Fruit fly (Drosophila melanogaster) whole organism, embryonic: ENCODE measurements around the gene CG9674.

Experiments used
- ATbp ChIP-seq: fragments of 200-800 bp; sonication (Bioruptor generic); optimal IDR thresholded peaks from 2 replicates; lab custom pipeline; 2017; ENCODE audit warnings: missing biosample characterization, mild to moderate bottlenecking, missing genetic modification characterization, missing genetic modification reagents
- CG10654 ChIP-seq: fragments of 200-800 bp; sonication (Bioruptor generic); optimal IDR thresholded peaks from 2 replicates; lab custom pipeline; 2016; ENCODE audit warnings: missing biosample characterization, missing genetic modification characterization
- CG10979 ChIP-seq: fragments of 200-800 bp; sonication (Bioruptor generic); optimal IDR thresholded peaks from 2 replicates; lab custom pipeline; 2018; ENCODE audit warnings: missing biosample characterization, mild to moderate bottlenecking, missing genetic modification characterization, moderate library complexity
- CG1233 ChIP-seq: fragments of 200-800 bp; sonication (Bioruptor generic); optimal IDR thresholded peaks from 4 replicates; lab custom pipeline; 2018; ENCODE audit warnings: missing biosample characterization, mild to moderate bottlenecking, missing genetic modification characterization
- CG13775 ChIP-seq: fragments of 200-800 bp; sonication (Bioruptor generic); optimal IDR thresholded peaks from 3 replicates; lab custom pipeline; 2017; ENCODE audit warnings: missing biosample characterization, mild to moderate bottlenecking, missing genetic modification characterization
- CG14667 ChIP-seq: fragments of 200-800 bp; sonication (Bioruptor generic); IDR thresholded peaks from 2 replicates; pipeline ENCODE4 v1.3.6; 2022; ENCODE audit warnings: missing biosample characterization, missing genetic modification characterization
- CG14860 ChIP-seq: fragments of 200-800 bp; sonication (Bioruptor generic); IDR thresholded peaks from 3 replicates; pipeline ENCODE4 v1.3.6; 2022; ENCODE audit warnings: missing biosample characterization, missing genetic modification characterization; ENCODE audit not compliant: partially characterized antibody
- CG15269 ChIP-seq: fragments of 200-800 bp; sonication (Bioruptor generic); optimal IDR thresholded peaks from 2 replicates; lab custom pipeline; 2018; ENCODE audit warnings: missing biosample characterization, mild to moderate bottlenecking, missing genetic modification characterization, moderate library complexity
- CG2202 ChIP-seq: fragments of 200-800 bp; sonication (Bioruptor generic); optimal IDR thresholded peaks from 2 replicates; lab custom pipeline; 2018; ENCODE audit warnings: missing biosample characterization, mild to moderate bottlenecking, missing genetic modification characterization
- CG2875 ChIP-seq: fragments of 200-800 bp; sonication (Bioruptor generic); optimal IDR thresholded peaks from 2 replicates; lab custom pipeline; 2017; ENCODE audit warnings: missing biosample characterization, mild to moderate bottlenecking, missing genetic modification characterization, missing genetic modification reagents
- CG32772 ChIP-seq: fragments of 200-800 bp; sonication (Bioruptor generic); IDR thresholded peaks from 2 replicates; pipeline ENCODE4 v1.3.6; 2022; ENCODE audit warnings: missing biosample characterization, missing genetic modification characterization
- CG4707 ChIP-seq: fragments of 200-800 bp; sonication (Bioruptor generic); optimal IDR thresholded peaks from 2 replicates; lab custom pipeline; 2018; ENCODE audit warnings: missing biosample characterization, mild to moderate bottlenecking, missing genetic modification characterization, moderate library complexity
- CG4854 ChIP-seq: fragments of 200-800 bp; sonication (Bioruptor generic); optimal IDR thresholded peaks from 2 replicates; lab custom pipeline; 2016; ENCODE audit warnings: missing biosample characterization, missing genetic modification characterization, inconsistent platforms
- CG6254 ChIP-seq: fragments of 200-800 bp; sonication (Bioruptor generic); optimal IDR thresholded peaks from 3 replicates; lab custom pipeline; 2017; ENCODE audit warnings: mild to moderate bottlenecking, missing biosample characterization, missing genetic modification reagents, missing genetic modification characterization
- CG7786 ChIP-seq: fragments of 200-800 bp; sonication (Bioruptor generic); optimal IDR thresholded peaks from 2 replicates; lab custom pipeline; 2016; ENCODE audit warnings: missing biosample characterization, missing genetic modification characterization
- CG8281 ChIP-seq: fragments of 200-800 bp; sonication (Bioruptor generic); optimal IDR thresholded peaks from 2 replicates; lab custom pipeline; 2018; ENCODE audit warnings: missing biosample characterization, mild to moderate bottlenecking, missing genetic modification characterization, moderate library complexity
- CG8478 ChIP-seq: fragments of >200 bp; optimal IDR thresholded peaks from 2 replicates; lab custom pipeline; 2018
- CrebB ChIP-seq: fragments of 200-800 bp; sonication (Bioruptor generic); optimal IDR thresholded peaks from 3 replicates; lab custom pipeline; 2018; ENCODE audit warnings: missing biosample characterization, mild to moderate bottlenecking, missing genetic modification characterization
- Dad ChIP-seq: fragments of 200-800 bp; sonication (Bioruptor generic); optimal IDR thresholded peaks from 3 replicates; lab custom pipeline; 2016; ENCODE audit warnings: missing biosample characterization, missing genetic modification characterization
- Dip3 ChIP-seq: fragments of 200-800 bp; sonication (Bioruptor generic); optimal IDR thresholded peaks from 3 replicates; lab custom pipeline; 2016; ENCODE audit warnings: missing biosample characterization, missing genetic modification characterization
- Dp ChIP-seq: fragments of 200-800 bp; sonication (Bioruptor generic); optimal IDR thresholded peaks from 2 replicates; lab custom pipeline; 2018; ENCODE audit warnings: missing biosample characterization, mild to moderate bottlenecking, missing genetic modification characterization, moderate library complexity
- E2f1 ChIP-seq: fragments of 200-800 bp; sonication (Bioruptor generic); IDR thresholded peaks from 2 replicates; pipeline ENCODE4 v1.3.6; 2022; ENCODE audit warnings: missing biosample characterization, missing genetic modification characterization
- Gsc ChIP-seq: fragments of 200-800 bp; sonication (Bioruptor generic); IDR thresholded peaks from 2 replicates; pipeline ENCODE4 v1.3.6; 2022; ENCODE audit warnings: missing biosample characterization, missing genetic modification characterization
- Hr78 ChIP-seq, 2 experiments: fragments of 200-800 bp in 1 of 2; fragments of >200 bp in 1 of 2; sonication (Bioruptor generic) in 1 of 2; optimal IDR thresholded peaks; 2 replicates each; lab custom pipeline; 2017 to 2019; ENCODE audit warnings: missing biosample characterization in 2 of 2, missing genetic modification characterization in 2 of 2, mild to moderate bottlenecking in 1 of 2, moderate library complexity in 1 of 2
- MESR4 ChIP-seq: fragments of 200-800 bp; sonication (Bioruptor generic); optimal IDR thresholded peaks from 2 replicates; lab custom pipeline; 2018; ENCODE audit warnings: missing biosample characterization, mild to moderate bottlenecking, missing genetic modification characterization, moderate library complexity
- Max ChIP-seq: fragments of 200-800 bp; sonication (Bioruptor generic); optimal IDR thresholded peaks from 2 replicates; lab custom pipeline; 2016; ENCODE audit warnings: missing biosample characterization, mild to moderate bottlenecking, missing genetic modification characterization
- NfI ChIP-seq: fragments of 200-800 bp; sonication (Bioruptor generic); optimal IDR thresholded peaks from 3 replicates; lab custom pipeline; 2018; ENCODE audit warnings: missing biosample characterization, mild to moderate bottlenecking, missing genetic modification characterization, moderate library complexity
- Sox102F ChIP-seq: fragments of 200-800 bp; sonication (Bioruptor generic); optimal IDR thresholded peaks from 2 replicates; lab custom pipeline; 2018; ENCODE audit warnings: missing biosample characterization, mild to moderate bottlenecking, missing genetic modification characterization, moderate library complexity
- Sry-β ChIP-seq: fragments of 200-800 bp; sonication (Bioruptor generic); optimal IDR thresholded peaks from 2 replicates; lab custom pipeline; 2018; ENCODE audit warnings: missing biosample characterization, mild to moderate bottlenecking, missing genetic modification characterization, moderate library complexity
- Stat92E ChIP-seq, 3 experiments: fragments of >200 bp in 2 of 3; fragments of 200-800 bp in 1 of 3; sonication (Bioruptor generic) in 1 of 3; optimal IDR thresholded peaks; 2 replicates each; lab custom pipeline; 2017 to 2019; ENCODE audit warnings: missing biosample characterization in 3 of 3, missing genetic modification characterization in 3 of 3, mild to moderate bottlenecking in 1 of 3, moderate library complexity in 1 of 3
- Usf ChIP-seq: fragments of 200-800 bp; sonication (Bioruptor generic); optimal IDR thresholded peaks from 2 replicates; lab custom pipeline; 2017; ENCODE audit warnings: missing genotype, missing biosample characterization, missing genetic modification characterization
- ab ChIP-seq: fragments of 200-800 bp; sonication (Bioruptor generic); optimal IDR thresholded peaks from 2 replicates; lab custom pipeline; 2016; ENCODE audit warnings: missing biosample characterization, missing genetic modification characterization
- bigmax ChIP-seq: fragments of 200-800 bp; sonication (Bioruptor generic); optimal IDR thresholded peaks from 2 replicates; lab custom pipeline; 2018; ENCODE audit warnings: missing biosample characterization, mild to moderate bottlenecking, missing genetic modification characterization
- cato ChIP-seq: fragments of 200-800 bp; sonication (Bioruptor generic); optimal IDR thresholded peaks from 2 replicates; lab custom pipeline; 2016; ENCODE audit warnings: missing biosample characterization, missing genetic modification characterization, borderline replicate concordance
- crol ChIP-seq: fragments of 200-800 bp; sonication (Bioruptor generic); IDR thresholded peaks from 2 replicates; pipeline ENCODE4 v1.3.6; 2022; ENCODE audit warnings: missing biosample characterization, missing genetic modification characterization
- cwo ChIP-seq: fragments of 200-800 bp; sonication (Bioruptor generic); optimal IDR thresholded peaks from 3 replicates; lab custom pipeline; 2017; ENCODE audit warnings: missing biosample characterization, missing genetic modification characterization, mild to moderate bottlenecking, moderate library complexity, missing genetic modification reagents
- danr ChIP-seq: fragments of 200-800 bp; sonication (Bioruptor generic); IDR thresholded peaks from 2 replicates; pipeline ENCODE4 v1.3.6; 2022; ENCODE audit warnings: missing biosample characterization, missing genetic modification characterization
- dm ChIP-seq: fragments of 200-800 bp; sonication (Bioruptor generic); optimal IDR thresholded peaks from 3 replicates; lab custom pipeline; 2016; ENCODE audit warnings: missing biosample characterization, missing genetic modification characterization
- eve ChIP-seq, 2 experiments: fragments of >200 bp; optimal IDR thresholded peaks; 2 replicates each; lab custom pipeline; 2017; ENCODE audit warnings: missing biosample characterization in 2 of 2, missing genetic modification characterization in 2 of 2
- gsb-n ChIP-seq: fragments of 200-800 bp; sonication (Bioruptor generic); optimal IDR thresholded peaks from 3 replicates; lab custom pipeline; 2018; ENCODE audit warnings: missing biosample characterization, mild to moderate bottlenecking, missing genetic modification characterization
- ham ChIP-seq: fragments of 200-800 bp; sonication (Bioruptor generic); IDR thresholded peaks from 2 replicates; pipeline ENCODE4 v1.3.6; 2022; ENCODE audit warnings: missing biosample characterization, missing genetic modification characterization
- kah ChIP-seq: fragments of 200-800 bp; sonication (Bioruptor generic); optimal IDR thresholded peaks from 2 replicates; lab custom pipeline; 2018; ENCODE audit warnings: missing biosample characterization, mild to moderate bottlenecking, missing genetic modification characterization
- nmo ChIP-seq: fragments of 200-800 bp; sonication (Bioruptor generic); optimal IDR thresholded peaks from 2 replicates; lab custom pipeline; 2018; ENCODE audit warnings: missing biosample characterization, mild to moderate bottlenecking, missing genetic modification characterization, moderate library complexity
- psq ChIP-seq: fragments of 200-800 bp; sonication (Bioruptor generic); optimal IDR thresholded peaks from 2 replicates; lab custom pipeline; 2017; ENCODE audit warnings: missing biosample characterization, missing genetic modification characterization
- run ChIP-seq: fragments of 200-800 bp; sonication (Bioruptor generic); optimal IDR thresholded peaks from 3 replicates; lab custom pipeline; 2018; ENCODE audit warnings: missing biosample characterization, mild to moderate bottlenecking, missing genetic modification characterization
- sd ChIP-seq: fragments of 200-800 bp; sonication (Bioruptor generic); optimal IDR thresholded peaks from 3 replicates; lab custom pipeline; 2018; ENCODE audit warnings: missing biosample characterization, mild to moderate bottlenecking, missing genetic modification characterization, moderate library complexity
- sim ChIP-seq: fragments of 200-800 bp; sonication (Bioruptor generic); IDR thresholded peaks from 2 replicates; pipeline ENCODE4 v1.3.6; 2022; ENCODE audit warnings: missing biosample characterization, missing genetic modification characterization
- ttk ChIP-seq: fragments of 200-800 bp; sonication (Bioruptor generic); IDR thresholded peaks from 2 replicates; pipeline ENCODE4 v2.1.2; 2022; ENCODE audit warnings: missing biosample characterization, missing genetic modification characterization
- zen ChIP-seq: fragments of 200-800 bp; sonication (Bioruptor generic); optimal IDR thresholded peaks from 3 replicates; lab custom pipeline; 2018; ENCODE audit warnings: missing biosample characterization, mild to moderate bottlenecking, missing genetic modification characterization, moderate library complexity

CG9674 gene

dm6 chr3L:16782218-16782763 lies 25.2 kb downstream of the CG9674 start (continued):
- TF ChIP-seq kah (GFP tag; lab: Kevin White, UChicago) (peak; percentile 14), dm (GFP tag; lab: Kevin White, UChicago) (no peak), CG7786 (peak; percentile 39), CG6254 (GFP tag; lab: Kevin White, UChicago) (peak; percentile 64), bigmax (GFP tag; lab: Kevin White, UChicago) (no peak), Dip3 (GFP tag; lab: Kevin White, UChicago) (peak; percentile 35), CG2202 (tag; lab: Kevin White, UChicago) (peak; percentile 58), CG32772 (peak; percentile 69), NfI (GFP tag; lab: Kevin White, UChicago) (peak; percentile 51), MESR4 (GFP tag; lab: Kevin White, UChicago) (no peak), Stat92E (GFP tag; optimal IDR thresholded peaks at IDR 0.05; lab: Kevin White, UChicago) (no peak), CG10979 (tag; lab: Kevin White, UChicago) (peak; percentile 85), CG15269 (tag; lab: Kevin White, UChicago) (no peak), Sox102F (GFP tag; lab: Kevin White, UChicago) (peak; percentile 83), CG2875 (GFP tag; lab: Kevin White, UChicago) (peak; percentile 68), Dad (no peak), cwo (GFP tag; lab: Kevin White, UChicago) (no peak), danr (GFP tag; lab: Robert Waterston, UW) (peak; percentile 33; the same call in 1 of the 2 replicates), Usf (GFP tag; lab: Kevin White, UChicago) (no peak), crol (GFP tag; lab: Robert Waterston, UW) (no peak), sim (peak; percentile 21; the same call in 1 of the 2 replicates), Sry-β (no peak), CG1233 (GFP tag; lab: Kevin White, UChicago) (no peak), ATbp (GFP tag; lab: Kevin White, UChicago) (peak; percentile 76), CG4854 (GFP tag; lab: Kevin White, UChicago) (peak; percentile 59), ab (GFP tag; lab: Kevin White, UChicago) (peak; percentile 1), CG10654 (peak; percentile 48), ham (GFP tag; lab: Robert Waterston, UW) (no peak), CrebB (peak; percentile 36), Gsc (GFP tag; lab: Robert Waterston, UW) (0 out of 2 replicates have a peak, but pooled peaks have one; percentile 37), CG14860 (no peak), Max (GFP tag; lab: Kevin White, UChicago) (peak; percentile 71), run (tag; lab: Kevin White, UChicago) (peak; percentile 63), CG14667 (GFP tag; lab: Robert Waterston, UW) (peak; percentile 58; the same call in 1 of the 2 replicates), cato (peak; percentile 23), E2f1 (peak; percentile 59; the same call in 1 of the 2 replicates), psq (GFP tag; lab: Kevin White, UChicago) (no peak), CG4707 (peak; percentile 49), sd (tag; lab: Kevin White, UChicago) (no peak), ttk (GFP tag; lab: Robert Waterston, UW) (peak; percentile 72), nmo (GFP tag; lab: Kevin White, UChicago) (peak; percentile 79), gsb-n (tag; lab: Kevin White, UChicago) (peak; percentile 82), CG8281 (tag; lab: Kevin White, UChicago) (no peak), Hr78 (GFP tag; optimal IDR thresholded peaks at IDR 0.05; lab: Kevin White, UChicago) (no peak), CG13775 (GFP tag; lab: Kevin White, UChicago) (peak; percentile 57), Dp (no peak), zen (peak; percentile 60), eve (GFP tag; optimal IDR thresholded peaks at IDR 0.05; lab: Kevin White, UChicago) (no peak), CG8478 (lab: Kevin White, UChicago) (no peak)
